Fruit fly (Drosophila melanogaster): ENCODE measurements around the gene CG13847.

dm6 chr3R:22461673-22462585 lies 26.0 kb upstream of the CG13847 start, which contains the start of the genes Rpn7 and AP-2mu:
- TF ChIP-seq insv (optimal IDR thresholded peaks at IDR 0.05) (no peak), psq (optimal IDR thresholded peaks at IDR 0.05) (no peak), Sin3A (optimal IDR thresholded peaks at IDR 0.05) (no peak), ttk (optimal IDR thresholded peaks at IDR 0.05) (no peak), Myc (optimal IDR thresholded peaks at IDR 0.05) (no peak), h (optimal IDR thresholded peaks at IDR 0.05) (no peak)
